Worm (Caenorhabditis elegans) whole organism, young adult: ENCODE measurements around the gene spp-28.

Experiments
- D2030.7 ChIP-seq: fragments of 200-800 bp; sonication (Bioruptor generic); IDR thresholded peaks from 2 replicates; pipeline ENCODE4 v1.3.6; 2022; ENCODE audit warnings: missing genetic modification reagents, missing genetic modification characterization, missing compliant biosample characterization
- F22D6.2 ChIP-seq: sonication (generic microtip); optimal IDR thresholded peaks from 2 replicates; lab custom pipeline; 2016; ENCODE audit warnings: mild to moderate bottlenecking, missing genetic modification characterization, missing compliant biosample characterization
- F52B5.7 ChIP-seq: sonication (generic microtip); optimal IDR thresholded peaks from 2 replicates; lab custom pipeline; 2016; ENCODE audit warnings: mild to moderate bottlenecking, missing genetic modification characterization, missing compliant biosample characterization
- F57A8.1 ChIP-seq: fragments of 200-800 bp; sonication (Bioruptor generic); optimal IDR thresholded peaks from 2 replicates; lab custom pipeline; 2018; ENCODE audit warnings: mild to moderate bottlenecking, missing genetic modification characterization, moderate library complexity, missing compliant biosample characterization
- T26A5.8 ChIP-seq: sonication (generic microtip); optimal IDR thresholded peaks from 2 replicates; lab custom pipeline; 2016; ENCODE audit warnings: missing genetic modification characterization, missing compliant biosample characterization
- Y95B8A.8 ChIP-seq: fragments of 200-800 bp; sonication (Bioruptor generic); IDR thresholded peaks from 2 replicates; pipeline ENCODE4 v1.3.6; 2022; ENCODE audit warnings: missing genetic modification reagents, missing genetic modification characterization, missing compliant biosample characterization
- ZK185.1 ChIP-seq: sonication (generic microtip); optimal IDR thresholded peaks from 2 replicates; lab custom pipeline; 2016; ENCODE audit warnings: mild to moderate bottlenecking, missing genetic modification characterization, missing compliant biosample characterization; ENCODE audit not compliant: poor library complexity, severe bottlenecking
- aptf-2 ChIP-seq: fragments of 200-800 bp; sonication (Bioruptor generic); conservative IDR thresholded peaks from 2 replicates; pipeline ENCODE4 v1.3.6; 2022; ENCODE audit warnings: missing genetic modification reagents, missing genetic modification characterization, missing compliant biosample characterization
- atf-7 ChIP-seq: sonication (generic microtip); optimal IDR thresholded peaks from 2 replicates; lab custom pipeline; 2017; ENCODE audit warnings: mild to moderate bottlenecking, missing genetic modification characterization, missing compliant biosample characterization
- attf-3 ChIP-seq: fragments of 200-800 bp; sonication (Bioruptor generic); conservative IDR thresholded peaks from 2 replicates; pipeline ENCODE4 v1.3.6; 2022; ENCODE audit warnings: missing genetic modification reagents, missing genetic modification characterization, missing compliant biosample characterization
- ceh-27 ChIP-seq: fragments of 200-800 bp; sonication (Bioruptor generic); optimal IDR thresholded peaks from 2 replicates; lab custom pipeline; 2018; ENCODE audit warnings: mild to moderate bottlenecking, missing genetic modification characterization, moderate library complexity, missing compliant biosample characterization
- ceh-40 ChIP-seq: fragments of 200-800 bp; sonication (Bioruptor generic); IDR thresholded peaks from 2 replicates; pipeline ENCODE4 v1.3.6; 2022; ENCODE audit warnings: missing genetic modification characterization, missing compliant biosample characterization
- ceh-58 ChIP-seq: fragments of 200-800 bp; sonication (Bioruptor generic); IDR thresholded peaks from 2 replicates; pipeline ENCODE4 v1.3.6; 2022; ENCODE audit warnings: missing genetic modification characterization, missing compliant biosample characterization
- ceh-91 ChIP-seq: fragments of 200-800 bp; sonication (Bioruptor generic); IDR thresholded peaks from 2 replicates; pipeline ENCODE4 v1.3.6; 2022; ENCODE audit warnings: missing genetic modification reagents, missing genetic modification characterization, missing compliant biosample characterization
- ets-4 ChIP-seq: fragments of 200-800 bp; sonication (Bioruptor generic); optimal IDR thresholded peaks from 2 replicates; lab custom pipeline; 2018; ENCODE audit warnings: mild to moderate bottlenecking, missing genetic modification characterization, missing compliant biosample characterization
- hrde-1 ChIP-seq: sonication (generic microtip); optimal IDR thresholded peaks from 2 replicates; lab custom pipeline; 2016; ENCODE audit warnings: missing genetic modification characterization, mild to moderate bottlenecking, missing compliant biosample characterization, moderate library complexity, missing genotype, missing genetic modification reagents, borderline replicate concordance
- hsf-1 ChIP-seq: fragments of 200-800 bp; sonication (Bioruptor generic); IDR thresholded peaks from 2 replicates; pipeline ENCODE4 v1.3.6; 2022; ENCODE audit warnings: missing genetic modification reagents, missing genetic modification characterization, missing compliant biosample characterization
- lag-1 ChIP-seq: fragments of 200-800 bp; sonication (Bioruptor generic); IDR thresholded peaks from 2 replicates; pipeline ENCODE4 v1.3.6; 2022; ENCODE audit warnings: missing genetic modification reagents, missing genetic modification characterization, missing compliant biosample characterization
- lin-26 ChIP-seq: fragments of 200-800 bp; sonication (Bioruptor generic); IDR thresholded peaks from 2 replicates; pipeline ENCODE4 v1.3.6; 2022; ENCODE audit warnings: missing genetic modification reagents, missing genetic modification characterization, missing compliant biosample characterization
- lin-40 ChIP-seq: sonication (generic microtip); optimal IDR thresholded peaks from 2 replicates; lab custom pipeline; 2016; ENCODE audit warnings: missing genetic modification characterization, mild to moderate bottlenecking, missing compliant biosample characterization, missing genotype, missing genetic modification reagents
- lin-54 ChIP-seq: fragments of 200-800 bp; sonication (Bioruptor generic); optimal IDR thresholded peaks from 2 replicates; lab custom pipeline; 2018; ENCODE audit warnings: mild to moderate bottlenecking, missing genetic modification characterization, missing compliant biosample characterization
- mes-4 ChIP-seq: sonication (generic microtip); optimal IDR thresholded peaks from 2 replicates; lab custom pipeline; 2016; ENCODE audit warnings: missing genotype, missing genetic modification characterization, missing compliant biosample characterization
- mxl-1 ChIP-seq: sonication (generic microtip); optimal IDR thresholded peaks from 2 replicates; lab custom pipeline; 2016; ENCODE audit warnings: missing genetic modification characterization, missing compliant biosample characterization
- nfyb-1 ChIP-seq: fragments of 200-800 bp; sonication (Bioruptor generic); IDR thresholded peaks from 2 replicates; pipeline ENCODE4 v1.3.6; 2022; ENCODE audit warnings: missing genetic modification reagents, missing genetic modification characterization, missing compliant biosample characterization
- nhr-27 ChIP-seq: fragments of 200-800 bp; sonication (Bioruptor generic); optimal IDR thresholded peaks from 2 replicates; lab custom pipeline; 2018; ENCODE audit warnings: mild to moderate bottlenecking, missing genetic modification characterization, moderate library complexity, missing compliant biosample characterization
- nhr-80 ChIP-seq: sonication (generic microtip); optimal IDR thresholded peaks from 2 replicates; lab custom pipeline; 2016; ENCODE audit warnings: missing genetic modification characterization, missing compliant biosample characterization
- rcor-1 ChIP-seq: fragments of 200-800 bp; sonication (Bioruptor generic); IDR thresholded peaks from 2 replicates; pipeline ENCODE4 v1.3.6; 2022; ENCODE audit warnings: missing genetic modification reagents, missing genetic modification characterization, missing compliant biosample characterization
- repo-1 ChIP-seq: sonication (generic microtip); optimal IDR thresholded peaks from 2 replicates; lab custom pipeline; 2017; ENCODE audit warnings: mild to moderate bottlenecking, missing genetic modification characterization, missing compliant biosample characterization
- snpc-1.1 ChIP-seq: sonication (generic microtip); optimal IDR thresholded peaks from 2 replicates; lab custom pipeline; 2017; ENCODE audit warnings: missing genetic modification characterization, mild to moderate bottlenecking, missing compliant biosample characterization, antibody characterized with exemption, moderate library complexity, missing genotype, missing genetic modification reagents; ENCODE audit not compliant: insufficient read depth
- snpc-1.3 ChIP-seq: sonication (generic microtip); optimal IDR thresholded peaks from 2 replicates; lab custom pipeline; 2017; ENCODE audit warnings: missing genetic modification characterization, mild to moderate bottlenecking, missing compliant biosample characterization, antibody characterized with exemption, moderate library complexity, missing genotype, missing genetic modification reagents; ENCODE audit not compliant: insufficient read depth
- tbx-9 ChIP-seq: sonication (generic microtip); optimal IDR thresholded peaks from 2 replicates; lab custom pipeline; 2016; ENCODE audit warnings: borderline replicate concordance, missing genetic modification characterization, inconsistent platforms, missing compliant biosample characterization
- tlf-1 ChIP-seq: fragments of 200-800 bp; sonication (Bioruptor generic); optimal IDR thresholded peaks from 2 replicates; lab custom pipeline; 2018; ENCODE audit warnings: mild to moderate bottlenecking, missing genetic modification characterization, missing compliant biosample characterization
- unc-62 ChIP-seq: fragments of 150-350 bp; optimal IDR thresholded peaks from 2 replicates; lab custom pipeline; 2014; ENCODE audit warnings: missing biosample characterization, missing genetic modification reagents, missing genetic modification characterization
- ztf-18 ChIP-seq: sonication (generic microtip); optimal IDR thresholded peaks from 2 replicates; lab custom pipeline; 2016; ENCODE audit warnings: missing genotype, mild to moderate bottlenecking, missing genetic modification characterization, missing compliant biosample characterization
- ztf-3 ChIP-seq: fragments of 200-800 bp; sonication (Bioruptor generic); optimal IDR thresholded peaks from 2 replicates; lab custom pipeline; 2018; ENCODE audit warnings: mild to moderate bottlenecking, missing genetic modification characterization, missing compliant biosample characterization

Gene spp-28

ce11 chrIII:4150919-4151318, 39.2 kb downstream of the spp-28 start (continued):
- TF ChIP-seq snpc-1.3 = peak; percentile 6
- TF ChIP-seq ceh-27 (GFP tag; lab: Kevin White, UChicago) = peak; percentile 23
- no peak for TF ChIP-seq snpc-1.1 (tag; lab: Kevin White, UChicago)
- no peak for TF ChIP-seq lag-1
- TF ChIP-seq ztf-18 = no peak
- TF ChIP-seq atf-7 (tag; lab: Kevin White, UChicago) = no peak
- no peak for TF ChIP-seq F22D6.2 (tag; lab: Kevin White, UChicago)
- TF ChIP-seq lin-54 (GFP tag; lab: Kevin White, UChicago) = peak; percentile 96
- peak; percentile 85 for TF ChIP-seq hsf-1
- TF ChIP-seq Y95B8A.8 (GFP tag; lab: Robert Waterston, UW) = no peak
- TF ChIP-seq unc-62 (GFP tag; lab: Kevin White, UChicago) = no peak
- TF ChIP-seq repo-1 (tag; lab: Kevin White, UChicago) = no peak
- no peak for TF ChIP-seq F52B5.7 (tag; lab: Kevin White, UChicago)
- TF ChIP-seq rcor-1 (GFP tag; lab: Robert Waterston, UW) = no peak
- TF ChIP-seq D2030.7 (GFP tag; lab: Robert Waterston, UW) = no peak
- no peak for TF ChIP-seq ceh-40
- TF ChIP-seq aptf-2 = no peak
- no peak for TF ChIP-seq nhr-27
- no peak for TF ChIP-seq lin-26 (GFP tag; lab: Robert Waterston, UW)
- no peak for TF ChIP-seq ets-4
- TF ChIP-seq T26A5.8 = no peak
- no peak for TF ChIP-seq ceh-58
- no peak for TF ChIP-seq mxl-1 (tag; lab: Kevin White, UChicago)
- TF ChIP-seq lin-40 = peak; percentile 41
- TF ChIP-seq ztf-3 = no peak
- no peak for TF ChIP-seq attf-3 (GFP tag; lab: Robert Waterston, UW)
- TF ChIP-seq nhr-80 = peak; percentile 30
- no peak for TF ChIP-seq tbx-9 (tag; lab: Kevin White, UChicago)
- TF ChIP-seq ZK185.1 (tag; lab: Kevin White, UChicago) = peak; percentile 33
- TF ChIP-seq tlf-1 (GFP tag; lab: Kevin White, UChicago) = no peak
- no peak for TF ChIP-seq F57A8.1 (GFP tag; lab: Kevin White, UChicago)
- TF ChIP-seq ceh-91 (GFP tag; lab: Robert Waterston, UW) = no peak
- TF ChIP-seq mes-4 (tag; lab: Kevin White, UChicago) = no peak

DNA sequence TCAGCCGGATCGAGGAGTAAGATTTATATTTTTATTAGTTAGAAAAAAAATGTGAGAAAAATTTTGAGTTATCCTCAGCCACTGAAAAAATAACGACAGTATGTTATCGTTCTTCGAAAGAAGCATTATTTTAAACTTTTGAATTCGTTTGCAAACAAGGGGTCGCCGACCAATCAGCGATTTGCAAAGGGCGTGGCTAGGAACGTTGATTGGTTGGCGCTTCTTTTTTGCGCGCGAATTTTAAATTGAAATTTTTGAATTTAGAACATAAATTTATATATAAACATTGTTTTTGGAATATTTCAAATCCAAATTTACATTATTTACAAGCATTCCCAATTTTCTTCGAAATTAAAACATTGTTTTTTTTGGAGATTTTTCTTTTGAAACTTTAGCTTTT, 47.0 kb downstream of the spp-28 start:
- no peak for TF ChIP-seq hrde-1 (tag; lab: Kevin White, UChicago)
- TF ChIP-seq nfyb-1 (GFP tag; lab: Robert Waterston, UW) = 0 out of 2 replicates have a peak, but pooled peaks have one; percentile 40
